Fruit fly (Drosophila melanogaster): Measurements from ENCODE around the gene Vps53.

DNA sequence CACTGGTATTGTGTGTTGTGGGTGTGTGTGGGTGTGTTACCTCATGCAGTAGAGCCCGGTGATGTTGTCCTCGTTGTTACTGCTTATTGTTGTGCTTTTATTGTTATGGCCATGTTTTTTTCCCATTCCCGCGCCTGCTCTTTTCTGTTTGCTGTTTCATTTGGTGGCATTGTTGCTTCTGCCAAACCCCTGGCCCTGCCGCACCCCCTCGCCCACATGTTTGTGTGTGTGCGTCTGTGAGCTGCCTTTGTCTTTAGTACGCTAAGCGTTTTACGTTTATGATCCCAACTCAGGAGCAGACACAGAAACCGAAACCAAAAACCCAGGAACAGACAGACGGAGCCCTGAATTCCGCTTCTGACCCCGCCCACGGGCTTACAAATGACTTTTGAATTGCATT is 28.2 kb upstream of the Vps53 start:
- TF ChIP-seq CG8478 (optimal IDR thresholded peaks at IDR 0.05) (no peak), CTCF (optimal IDR thresholded peaks at IDR 0.05) (no peak)
